Worm (Caenorhabditis elegans) whole organism, L4/young adult: ENCODE data around the gene argk-1.

Experiments used
- W03F9.2 ChIP-seq: fragments of 150-350 bp; optimal IDR thresholded peaks from 2 replicates; lab custom pipeline; 2014; ENCODE audit warnings: missing biosample characterization, missing genetic modification characterization
- dao-5 ChIP-seq: sonication (generic microtip); optimal IDR thresholded peaks from 2 replicates; lab custom pipeline; 2016; ENCODE audit warnings: missing genotype, missing genetic modification characterization, moderate library complexity, missing compliant biosample characterization
- him-1 ChIP-seq: sonication (generic microtip); optimal IDR thresholded peaks from 2 replicates; lab custom pipeline; 2016; ENCODE audit warnings: missing genotype, missing genetic modification reagents, missing genetic modification characterization, missing compliant biosample characterization

- TF ChIP-seq W03F9.2 (tag; lab: Kevin White, UChicago) (no peak), him-1 (tag; lab: Kevin White, UChicago) (no peak), dao-5 (tag; lab: Kevin White, UChicago) (no peak)
Observed at ce11 chrV:16118601-16119000, 14.9 kb downstream of the argk-1 start, which contains the start of gene str-103.
